Fruit fly (Drosophila melanogaster) whole organism, embryonic: ENCODE data around the gene Mvb12.

ENCODE experiments used
- Asciz ChIP-seq: fragments of 200-800 bp; sonication (Bioruptor generic); optimal IDR thresholded peaks from 2 replicates; lab custom pipeline; 2017; ENCODE audit warnings: missing biosample characterization, mild to moderate bottlenecking, missing genetic modification characterization, missing genetic modification reagents
- BEAF-32 ChIP-seq: fragments of 200-800 bp; sonication (Bioruptor generic); optimal IDR thresholded peaks from 3 replicates; lab custom pipeline; 2017; ENCODE audit warnings: missing biosample characterization, missing genetic modification characterization, mild to moderate bottlenecking, moderate library complexity, missing genetic modification reagents
- Bgb ChIP-seq: fragments of 200-800 bp; sonication (Bioruptor generic); IDR thresholded peaks from 2 replicates; pipeline ENCODE4 v1.3.6; 2022; ENCODE audit warnings: missing biosample characterization, missing genetic modification characterization; ENCODE audit not compliant: partially characterized antibody
- CG12769 ChIP-seq: fragments of 200-800 bp; sonication (Bioruptor generic); optimal IDR thresholded peaks from 2 replicates; lab custom pipeline; 2019; ENCODE audit warnings: missing biosample characterization, mild to moderate bottlenecking, missing genetic modification characterization, moderate library complexity
- CG13424 ChIP-seq: fragments of 200-800 bp; sonication (Bioruptor generic); optimal IDR thresholded peaks from 2 replicates; lab custom pipeline; 2019; ENCODE audit warnings: missing biosample characterization, mild to moderate bottlenecking, missing genetic modification characterization, moderate library complexity
- CG13894 ChIP-seq: fragments of 200-800 bp; sonication (Bioruptor generic); optimal IDR thresholded peaks from 3 replicates; lab custom pipeline; 2018; ENCODE audit warnings: missing biosample characterization, mild to moderate bottlenecking, missing genetic modification characterization, moderate library complexity
- CG14860 ChIP-seq: fragments of 200-800 bp; sonication (Bioruptor generic); IDR thresholded peaks from 3 replicates; pipeline ENCODE4 v1.3.6; 2022; ENCODE audit warnings: missing biosample characterization, missing genetic modification characterization; ENCODE audit not compliant: partially characterized antibody
- CG15073 ChIP-seq: fragments of 200-800 bp; sonication (Bioruptor generic); optimal IDR thresholded peaks from 2 replicates; lab custom pipeline; 2016; ENCODE audit warnings: missing biosample characterization, missing genetic modification characterization
- CG2129 ChIP-seq: fragments of 200-800 bp; sonication (Bioruptor generic); IDR thresholded peaks from 2 replicates; pipeline ENCODE4 v1.3.6; 2022; ENCODE audit warnings: missing biosample characterization, missing genetic modification characterization; ENCODE audit not compliant: partially characterized antibody
- CG2712 ChIP-seq: fragments of 200-800 bp; optimal IDR thresholded peaks from 3 replicates; lab custom pipeline; 2019; ENCODE audit warnings: missing biosample characterization, mild to moderate bottlenecking, missing genetic modification characterization, moderate library complexity
- CG2889 ChIP-seq: fragments of 200-800 bp; sonication (Bioruptor generic); IDR thresholded peaks from 3 replicates; pipeline ENCODE4 v1.3.6; 2022; ENCODE audit warnings: missing biosample characterization, missing genetic modification characterization
- CG30403 ChIP-seq: fragments of 200-800 bp; sonication (Bioruptor generic); optimal IDR thresholded peaks from 3 replicates; lab custom pipeline; 2016; ENCODE audit warnings: missing biosample characterization, missing genetic modification characterization
- CG33557 ChIP-seq: fragments of 200-800 bp; sonication (Bioruptor generic); optimal IDR thresholded peaks from 2 replicates; lab custom pipeline; 2019; ENCODE audit warnings: missing biosample characterization, mild to moderate bottlenecking, missing genetic modification characterization, moderate library complexity
- CG34224 ChIP-seq: fragments of 200-800 bp; sonication (Bioruptor generic); IDR thresholded peaks from 3 replicates; pipeline ENCODE4 v1.3.6; 2022; ENCODE audit warnings: missing biosample characterization, missing genetic modification characterization; ENCODE audit not compliant: partially characterized antibody
- CG34422 ChIP-seq: fragments of 200-800 bp; sonication (Bioruptor generic); IDR thresholded peaks from 3 replicates; pipeline ENCODE4 v1.3.6; 2022; ENCODE audit warnings: missing biosample characterization, missing genetic modification characterization
- CG4360 ChIP-seq: fragments of 200-800 bp; sonication (Bioruptor generic); IDR thresholded peaks from 2 replicates; pipeline ENCODE4 v1.3.6; 2022; ENCODE audit warnings: missing biosample characterization, missing genetic modification characterization
- CG6791 ChIP-seq: fragments of 200-800 bp; sonication (Bioruptor generic); IDR thresholded peaks from 3 replicates; pipeline ENCODE4 v1.3.6; 2022; ENCODE audit warnings: missing biosample characterization, missing genetic modification characterization; ENCODE audit not compliant: partially characterized antibody
- CG7963 ChIP-seq: fragments of 200-800 bp; sonication (Bioruptor generic); IDR thresholded peaks from 3 replicates; pipeline ENCODE4 v1.3.6; 2022; ENCODE audit warnings: missing biosample characterization, missing genetic modification characterization; ENCODE audit not compliant: partially characterized antibody
- CG8290 ChIP-seq, 3 experiments: fragments of 200-800 bp; sonication (Bioruptor generic); optimal IDR thresholded peaks; 2 replicates each; lab custom pipeline; 2016 to 2019; ENCODE audit warnings: missing biosample characterization in 3 of 3, missing genetic modification characterization in 3 of 3, mild to moderate bottlenecking in 2 of 3, moderate library complexity in 1 of 3
- CG8924 ChIP-seq: fragments of 200-800 bp; optimal IDR thresholded peaks from 3 replicates; lab custom pipeline; 2019; ENCODE audit warnings: missing biosample characterization, mild to moderate bottlenecking, missing genetic modification characterization, moderate library complexity
- CG9727 ChIP-seq: fragments of 200-800 bp; sonication (Bioruptor generic); optimal IDR thresholded peaks from 3 replicates; lab custom pipeline; 2017; ENCODE audit warnings: missing biosample characterization, mild to moderate bottlenecking, missing genetic modification characterization
- Ets65A ChIP-seq: fragments of 200-800 bp; sonication (Bioruptor generic); peaks from one replicate; lab custom pipeline; 2016; ENCODE audit warnings: missing biosample characterization, missing genetic modification characterization
- Nf-YC ChIP-seq: fragments of 200-800 bp; optimal IDR thresholded peaks from 3 replicates; lab custom pipeline; 2019; ENCODE audit warnings: missing biosample characterization, mild to moderate bottlenecking, missing genetic modification characterization, moderate library complexity
- Optix ChIP-seq: fragments of 200-800 bp; sonication (Bioruptor generic); IDR thresholded peaks from 3 replicates; pipeline ENCODE4 v1.3.6; 2022; ENCODE audit warnings: missing biosample characterization, missing genetic modification characterization
- Pdp1 ChIP-seq, 2 experiments: fragments of 200-800 bp; sonication (Bioruptor generic); optimal IDR thresholded peaks; 3 replicates each; lab custom pipeline; 2016; ENCODE audit warnings: missing biosample characterization in 2 of 2, missing genetic modification characterization in 2 of 2, mild to moderate bottlenecking in 1 of 2, moderate library complexity in 1 of 2
- Sox100B ChIP-seq: fragments of 200-800 bp; sonication (Bioruptor generic); optimal IDR thresholded peaks from 3 replicates; lab custom pipeline; 2018; ENCODE audit warnings: missing biosample characterization, mild to moderate bottlenecking, missing genetic modification characterization
- Xrp1 ChIP-seq: fragments of 200-800 bp; sonication (Bioruptor generic); IDR thresholded peaks from 2 replicates; pipeline ENCODE4 v1.3.6; 2022; ENCODE audit warnings: missing biosample characterization, missing genetic modification characterization
- bab2 ChIP-seq: fragments of 200-800 bp; sonication (Bioruptor generic); optimal IDR thresholded peaks from 2 replicates; lab custom pipeline; 2016; ENCODE audit warnings: missing biosample characterization, missing genetic modification characterization
- bbx ChIP-seq: fragments of 200-800 bp; sonication (Bioruptor generic); IDR thresholded peaks from 2 replicates; pipeline ENCODE4 v1.3.6; 2022; ENCODE audit warnings: missing biosample characterization, missing genetic modification characterization; ENCODE audit not compliant: partially characterized antibody
- fd64A ChIP-seq: fragments of 200-800 bp; sonication (Bioruptor generic); optimal IDR thresholded peaks from 3 replicates; lab custom pipeline; 2018; ENCODE audit warnings: missing biosample characterization, mild to moderate bottlenecking, missing genetic modification characterization
- gcm ChIP-seq: fragments of 200-800 bp; sonication (Bioruptor generic); optimal IDR thresholded peaks from 2 replicates; lab custom pipeline; 2019; ENCODE audit warnings: missing biosample characterization, mild to moderate bottlenecking, missing genetic modification characterization, moderate library complexity
- gsb-n ChIP-seq: fragments of 200-800 bp; sonication (Bioruptor generic); optimal IDR thresholded peaks from 3 replicates; lab custom pipeline; 2018; ENCODE audit warnings: missing biosample characterization, mild to moderate bottlenecking, missing genetic modification characterization
- hbn ChIP-seq: fragments of 200-800 bp; sonication (Bioruptor generic); IDR thresholded peaks from 2 replicates; pipeline ENCODE4 v1.3.6; 2022; ENCODE audit warnings: missing biosample characterization, missing genetic modification characterization; ENCODE audit not compliant: partially characterized antibody
- kni ChIP-seq: fragments of 200-800 bp; sonication (Bioruptor generic); optimal IDR thresholded peaks from 3 replicates; lab custom pipeline; 2017; ENCODE audit warnings: mild to moderate bottlenecking, missing biosample characterization, missing genetic modification reagents, missing genetic modification characterization
- lab ChIP-seq: fragments of 200-800 bp; sonication (Bioruptor generic); optimal IDR thresholded peaks from 3 replicates; lab custom pipeline; 2017; ENCODE audit warnings: missing biosample characterization, missing genetic modification characterization, mild to moderate bottlenecking, moderate library complexity, missing genetic modification reagents
- lbe ChIP-seq: fragments of 200-800 bp; sonication (Bioruptor generic); optimal IDR thresholded peaks from 2 replicates; lab custom pipeline; 2016; ENCODE audit warnings: missing biosample characterization, mild to moderate bottlenecking, missing genetic modification characterization
- luna ChIP-seq: fragments of 200-800 bp; sonication (Bioruptor generic); optimal IDR thresholded peaks from 2 replicates; lab custom pipeline; 2016; ENCODE audit warnings: missing biosample characterization, missing genetic modification characterization
- nerfin-1 ChIP-seq: fragments of 200-800 bp; sonication (Bioruptor generic); optimal IDR thresholded peaks from 3 replicates; lab custom pipeline; 2019; ENCODE audit warnings: missing biosample characterization, mild to moderate bottlenecking, missing genetic modification characterization, moderate library complexity
- ro ChIP-seq: fragments of 200-800 bp; sonication (Bioruptor generic); IDR thresholded peaks from 2 replicates; pipeline ENCODE4 v1.3.6; 2022; ENCODE audit warnings: missing biosample characterization, missing genetic modification characterization
- row ChIP-seq: fragments of 200-800 bp; sonication (Bioruptor generic); IDR thresholded peaks from 3 replicates; pipeline ENCODE4 v1.3.6; 2022; ENCODE audit warnings: missing biosample characterization, missing genetic modification characterization
- salm ChIP-seq: fragments of 200-800 bp; sonication (Bioruptor generic); optimal IDR thresholded peaks from 2 replicates; lab custom pipeline; 2018; ENCODE audit warnings: missing biosample characterization, mild to moderate bottlenecking, missing genetic modification characterization
- sens-2 ChIP-seq: fragments of 200-800 bp; sonication (Bioruptor generic); IDR thresholded peaks from 2 replicates; pipeline ENCODE4 v1.3.6; 2022; ENCODE audit warnings: missing biosample characterization, missing genetic modification characterization
- seq ChIP-seq: fragments of 200-800 bp; sonication (Bioruptor generic); IDR thresholded peaks from 2 replicates; pipeline ENCODE4 v1.3.6; 2022; ENCODE audit warnings: missing biosample characterization, missing genetic modification characterization
- sqz ChIP-seq: fragments of 200-800 bp; sonication (Bioruptor generic); optimal IDR thresholded peaks from 3 replicates; lab custom pipeline; 2018; ENCODE audit warnings: missing biosample characterization, mild to moderate bottlenecking, missing genetic modification characterization
- trem ChIP-seq: fragments of 200-800 bp; optimal IDR thresholded peaks from 3 replicates; lab custom pipeline; 2019; ENCODE audit warnings: missing biosample characterization, mild to moderate bottlenecking, missing genetic modification characterization, moderate library complexity
- vvl ChIP-seq: fragments of 200-800 bp; sonication (Bioruptor generic); IDR thresholded peaks from 2 replicates; pipeline ENCODE4 v1.3.6; 2022; ENCODE audit warnings: missing biosample characterization, missing genetic modification characterization
- wek ChIP-seq: fragments of 200-800 bp; sonication (Bioruptor generic); optimal IDR thresholded peaks from 3 replicates; lab custom pipeline; 2018; ENCODE audit warnings: missing biosample characterization, mild to moderate bottlenecking, missing genetic modification characterization, moderate library complexity

Gene Mvb12

DNA sequence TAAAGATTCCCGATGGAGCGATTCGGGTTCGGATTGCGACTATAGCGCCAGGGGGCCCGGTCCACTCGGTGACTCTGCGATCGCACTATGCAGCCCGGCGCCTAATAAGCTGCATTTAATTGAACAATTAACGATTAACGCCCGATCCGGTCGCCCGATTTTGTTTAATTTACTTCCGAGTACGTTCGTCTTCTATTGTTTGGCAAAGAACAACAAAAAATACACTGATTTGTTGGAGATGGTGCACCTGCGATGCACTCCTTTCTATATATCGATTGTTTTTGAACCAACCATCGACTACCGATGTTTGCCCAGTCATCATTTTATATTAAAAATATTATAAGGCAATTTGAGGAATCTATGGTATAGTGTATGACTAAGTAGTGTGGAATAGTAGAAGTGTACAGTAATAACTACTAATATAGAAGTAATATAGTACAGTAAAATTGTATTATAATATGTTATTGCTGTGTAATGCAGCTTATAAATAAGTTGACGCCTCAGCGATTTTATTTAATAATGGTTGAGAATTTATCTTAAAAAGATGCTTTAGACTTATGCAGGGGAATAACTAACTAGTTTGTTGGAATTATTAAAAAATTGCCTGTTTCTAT lies at the start of gene Mvb12 (continued):
- TF ChIP-seq bbx (GFP tag; lab: Robert Waterston, UW) (peak; percentile 74), luna (GFP tag; lab: Kevin White, UChicago) (no peak), lbe (GFP tag; lab: Kevin White, UChicago) (no peak), CG6791 (GFP tag; lab: Robert Waterston, UW) (peak; percentile 63), ro (no peak), salm (tag; lab: Kevin White, UChicago) (peak; percentile 1), CG34422 (GFP tag; lab: Robert Waterston, UW) (peak; percentile 70; the same call in 2 of the 3 replicates), CG4360 (GFP tag; lab: Robert Waterston, UW) (peak; percentile 54; the same call in 1 of the 2 replicates), CG8924 (tag; lab: Kevin White, UChicago) (peak; percentile 17), CG34224 (GFP tag; lab: Robert Waterston, UW) (peak; percentile 18), Asciz (GFP tag; lab: Kevin White, UChicago) (no peak), CG2712 (tag; lab: Kevin White, UChicago) (peak; percentile 18), Optix (GFP tag; lab: Robert Waterston, UW) (no peak), CG15073 (no peak), Nf-YC (tag; lab: Kevin White, UChicago) (no peak), bab2 (no peak), trem (tag; lab: Kevin White, UChicago) (no peak), CG8290 (GFP tag; optimal IDR thresholded peaks at IDR 0.05; lab: Kevin White, UChicago) (no peak), CG8290 (tag; optimal IDR thresholded peaks at IDR 0.05; lab: Kevin White, UChicago) (peak; percentile 32 to 34), sens-2 (GFP tag; lab: Robert Waterston, UW) (peak; percentile 72), CG2129 (GFP tag; lab: Robert Waterston, UW) (0 out of 2 replicates have a peak, but pooled peaks have one; percentile 20), wek (GFP tag; lab: Kevin White, UChicago) (peak; percentile 30), CG30403 (GFP tag; lab: Kevin White, UChicago) (peak; percentile 15), CG13424 (no peak), row (peak; percentile 58), CG7963 (GFP tag; lab: Robert Waterston, UW) (0 out of 3 replicates have a peak, but pooled peaks have one; percentile 40), lab (peak; percentile 46), gsb-n (tag; lab: Kevin White, UChicago) (peak; percentile 24), nerfin-1 (tag; lab: Kevin White, UChicago) (peak; percentile 38), Ets65A (GFP tag; lab: Kevin White, UChicago) (no peak), Sox100B (GFP tag; lab: Kevin White, UChicago) (peak; percentile 30), CG12769 (peak; percentile 85), CG13894 (tag; lab: Kevin White, UChicago) (no peak), gcm (GFP tag; lab: Kevin White, UChicago) (peak; percentile 45), kni (GFP tag; lab: Kevin White, UChicago) (peak; percentile 24), sqz (GFP tag; lab: Kevin White, UChicago) (peak; percentile 35), CG14860 (peak; percentile 50; the same call in 2 of the 3 replicates), Pdp1 (GFP tag; optimal IDR thresholded peaks at IDR 0.05; lab: Kevin White, UChicago) (peak in 1 of 2 experiments; percentile 0), seq (GFP tag; lab: Robert Waterston, UW) (0 out of 2 replicates have a peak, but pooled peaks have one; percentile 17), Bgb (GFP tag; lab: Robert Waterston, UW) (peak; percentile 66), CG2889 (GFP tag; lab: Robert Waterston, UW) (no peak), vvl (GFP tag; lab: Robert Waterston, UW) (peak; percentile 27; the same call in 1 of the 2 replicates), BEAF-32 (peak; percentile 57), CG33557 (peak; percentile 52), hbn (GFP tag; lab: Robert Waterston, UW) (peak; percentile 51), CG9727 (peak; percentile 13), fd64A (GFP tag; lab: Kevin White, UChicago) (peak; percentile 52), Xrp1 (GFP tag; lab: Robert Waterston, UW) (0 out of 2 replicates have a peak, but pooled peaks have one; percentile 15)
